Fruit fly (Drosophila melanogaster): ENCODE measurements around the gene LManVI.

LManVI gene

dm6 chr2L:8825222-8825869 lies 44.3 kb upstream of the LManVI start, which contains the start of gene SoxN (continued):
- TF ChIP-seq Eip93F (GFP tag; optimal IDR thresholded peaks at IDR 0.05) (no peak), Smox (GFP tag; optimal IDR thresholded peaks at IDR 0.05) (no peak), CG9139 (GFP tag; optimal IDR thresholded peaks at IDR 0.05) (peak; percentile 2), Hr38 (GFP tag; optimal IDR thresholded peaks at IDR 0.05) (no peak), Gug (GFP tag; IDR thresholded peaks at IDR 0.05) (no peak), CG11294 (GFP tag; IDR thresholded peaks at IDR 0.05) (no peak)

- TF ChIP-seq CG8319 (GFP tag; optimal IDR thresholded peaks at IDR 0.05): no peak
- TF ChIP-seq Eip93F (GFP tag; optimal IDR thresholded peaks at IDR 0.05): no peak
- TF ChIP-seq CG8632 (GFP tag; optimal IDR thresholded peaks at IDR 0.05): no peak
- no peak for TF ChIP-seq Lpt (GFP tag; optimal IDR thresholded peaks at IDR 0.05)
- TF ChIP-seq Eip75B (GFP tag; optimal IDR thresholded peaks at IDR 0.05): no peak
- no peak for TF ChIP-seq Ets21C (GFP tag; optimal IDR thresholded peaks at IDR 0.05)
- no peak for TF ChIP-seq acj6 (GFP tag; optimal IDR thresholded peaks at IDR 0.05)
These were observed 39.5 kb upstream of the LManVI start for dm6 chr2L:8820539-8820938.

dm6 chr2L:8817343-8817742 lies 36.3 kb upstream of the LManVI start:
- TF ChIP-seq CG3032 (tag; optimal IDR thresholded peaks at IDR 0.05) (no peak), Blimp-1 (GFP tag; optimal IDR thresholded peaks at IDR 0.05) (no peak), CG11902 (GFP tag; optimal IDR thresholded peaks at IDR 0.05) (no peak)

dm6 chr2L:8809812-8810211 lies 28.8 kb upstream of the LManVI start:
- TF ChIP-seq CG6808 (GFP tag; optimal IDR thresholded peaks at IDR 0.05): no peak
- no peak for TF ChIP-seq CG16779 (tag; optimal IDR thresholded peaks at IDR 0.05)
- no peak for TF ChIP-seq fd85E (GFP tag; optimal IDR thresholded peaks at IDR 0.05)
- no peak for TF ChIP-seq OdsH (GFP tag; optimal IDR thresholded peaks at IDR 0.05)
- TF ChIP-seq CG32006 (GFP tag; optimal IDR thresholded peaks at IDR 0.05): no peak
- TF ChIP-seq CG11762 (GFP tag; optimal IDR thresholded peaks at IDR 0.05; ENCODE audit: insufficient read depth): no peak
- TF ChIP-seq salr (GFP tag; optimal IDR thresholded peaks at IDR 0.05): no peak
- no peak for TF ChIP-seq CG3032 (tag; optimal IDR thresholded peaks at IDR 0.05)
- TF ChIP-seq fkh (GFP tag; optimal IDR thresholded peaks at IDR 0.05): no peak
- TF ChIP-seq ss (GFP tag; optimal IDR thresholded peaks at IDR 0.05): no peak
- TF ChIP-seq CG6163 (GFP tag; IDR thresholded peaks at IDR 0.05): no peak

- no peak for TF ChIP-seq Smox (GFP tag; optimal IDR thresholded peaks at IDR 0.05)
- no peak for TF ChIP-seq CG6163 (GFP tag; IDR thresholded peaks at IDR 0.05)
- TF ChIP-seq CG9139 (GFP tag; optimal IDR thresholded peaks at IDR 0.05): no peak
- TF ChIP-seq CG10631 (GFP tag; optimal IDR thresholded peaks at IDR 0.05): no peak
- TF ChIP-seq lz (GFP tag; optimal IDR thresholded peaks at IDR 0.05): no peak
These were observed 23.1 kb upstream of the LManVI start for dm6 chr2L:8804128-8804527.

- TF ChIP-seq cyc (GFP tag; optimal IDR thresholded peaks at IDR 0.05) (no peak), Eip75B (GFP tag; optimal IDR thresholded peaks at IDR 0.05) (no peak), achi (GFP tag; optimal IDR thresholded peaks at IDR 0.05) (no peak), CG8119 (GFP tag; IDR thresholded peaks at IDR 0.05) (no peak), CG16779 (tag; optimal IDR thresholded peaks at IDR 0.05) (no peak), CG8319 (GFP tag; optimal IDR thresholded peaks at IDR 0.05) (no peak), salr (GFP tag; optimal IDR thresholded peaks at IDR 0.05) (no peak), Ets21C (GFP tag; optimal IDR thresholded peaks at IDR 0.05) (no peak), Gug (GFP tag; IDR thresholded peaks at IDR 0.05) (no peak), CG6854 (GFP tag; optimal IDR thresholded peaks at IDR 0.05) (no peak), Ets96B (tag; optimal IDR thresholded peaks at IDR 0.05) (no peak), topi (GFP tag; optimal IDR thresholded peaks at IDR 0.05) (no peak)
These were observed 18.0 kb upstream of the LManVI start for dm6 chr2L:8799009-8799408.
